Worm (Caenorhabditis elegans): ENCODE results near the gene elpc-4.

The elpc-4 gene

DNA sequence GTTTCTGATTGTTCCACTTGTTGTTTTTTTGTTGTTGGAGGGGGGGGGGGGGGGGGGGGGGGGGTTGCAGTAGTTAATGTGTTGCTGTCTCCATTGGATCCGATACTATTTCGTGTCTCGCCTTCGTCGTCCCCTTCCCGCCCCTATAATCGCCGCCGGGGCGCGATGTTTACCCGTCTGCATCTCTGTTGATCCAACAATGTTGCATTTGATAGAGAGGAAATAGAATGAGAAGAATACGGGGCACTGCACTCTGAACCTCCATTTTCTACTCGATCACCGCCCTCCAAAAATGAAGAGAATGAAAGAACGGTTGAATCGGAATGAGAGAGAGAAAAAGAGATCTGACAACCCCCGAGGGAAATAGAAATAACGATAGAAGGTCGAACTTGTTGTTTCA, 51.0 kb downstream of the elpc-4 start:
- TF ChIP-seq hmg-4 (GFP tag; optimal IDR thresholded peaks at IDR 0.05) (no peak), tbx-37 (GFP tag; conservative IDR thresholded peaks at IDR 0.05) (no peak), ama-1 (optimal IDR thresholded peaks at IDR 0.05) (no peak), ets-7 (tag; optimal IDR thresholded peaks at IDR 0.05) (no peak), sea-1 (GFP tag; conservative IDR thresholded peaks at IDR 0.05) (no peak), pes-1 (GFP tag; IDR thresholded peaks at IDR 0.05) (no peak), hnd-1 (tag; optimal IDR thresholded peaks at IDR 0.05) (no peak), tbx-11 (GFP tag; IDR thresholded peaks at IDR 0.05) (no peak), hmbx-1 (tag; optimal IDR thresholded peaks at IDR 0.05) (no peak), F13C5.2 (tag; optimal IDR thresholded peaks at IDR 0.05) (no peak), flt-1 (GFP tag; IDR thresholded peaks at IDR 0.05) (no peak), ceh-36 (tag; optimal IDR thresholded peaks at IDR 0.05) (no peak), scrt-1 (GFP tag; IDR thresholded peaks at IDR 0.05) (no peak), B0310.2 (tag; optimal IDR thresholded peaks at IDR 0.05) (no peak), aly-1 (tag; optimal IDR thresholded peaks at IDR 0.05) (no peak), ceh-13 (GFP tag; optimal IDR thresholded peaks at IDR 0.05) (no peak)
